Fruit fly (Drosophila melanogaster): Measurements from ENCODE around the gene Rabex-5.

- no peak for TF ChIP-seq CG8478 (optimal IDR thresholded peaks at IDR 0.05)
- TF ChIP-seq CTCF (optimal IDR thresholded peaks at IDR 0.05), result no peak
These were observed 17.5 kb downstream of the Rabex-5 start, which contains the start of the genes sturkopf and Herc4 for dm6 chr3L:1313039-1313766.
